Worm (Caenorhabditis elegans) whole organism, midembryonic: Measurements from ENCODE around the gene srh-99.

Experiments
- T22C8.4 ChIP-seq: fragments of 200-800 bp; sonication (Bioruptor generic); IDR thresholded peaks from 2 replicates; pipeline ENCODE4 v1.3.6; 2022; ENCODE audit warnings: missing genetic modification characterization, missing compliant biosample characterization
- cog-1 ChIP-seq: sonication (generic microtip); optimal IDR thresholded peaks from 2 replicates; lab custom pipeline; 2016; ENCODE audit warnings: missing genetic modification characterization, missing compliant biosample characterization
- flt-1 ChIP-seq: fragments of 200-800 bp; sonication (Bioruptor generic); IDR thresholded peaks from 2 replicates; pipeline ENCODE4 v1.3.6; 2022; ENCODE audit warnings: missing genetic modification characterization, missing compliant biosample characterization
- klf-2 ChIP-seq: fragments of 200-800 bp; sonication (Bioruptor generic); conservative IDR thresholded peaks from 2 replicates; pipeline ENCODE4 v1.3.6; 2022; ENCODE audit warnings: missing genetic modification reagents, missing genetic modification characterization, missing compliant biosample characterization
- med-1 ChIP-seq: sonication (generic microtip); optimal IDR thresholded peaks from 2 replicates; lab custom pipeline; 2017; ENCODE audit warnings: missing genetic modification characterization, mild to moderate bottlenecking, missing compliant biosample characterization, antibody characterized with exemption, missing genetic modification reagents; ENCODE audit not compliant: insufficient read depth
- ref-1 ChIP-seq: fragments of 200-800 bp; sonication (Bioruptor generic); conservative IDR thresholded peaks from 2 replicates; pipeline ENCODE4 v1.3.6; 2022; ENCODE audit warnings: missing genetic modification reagents, missing genetic modification characterization, missing compliant biosample characterization
- tab-1 ChIP-seq: fragments of 200-800 bp; sonication (Bioruptor generic); IDR thresholded peaks from 2 replicates; pipeline ENCODE4 v1.3.6; 2022; ENCODE audit warnings: missing genetic modification characterization, missing compliant biosample characterization
- ztf-23 ChIP-seq: fragments of 200-800 bp; sonication (Bioruptor generic); IDR thresholded peaks from 2 replicates; pipeline ENCODE4 v1.3.6; 2022; ENCODE audit warnings: missing genetic modification reagents, missing genetic modification characterization, missing compliant biosample characterization
- ztf-29 ChIP-seq: fragments of 200-800 bp; sonication (Bioruptor generic); IDR thresholded peaks from 2 replicates; pipeline ENCODE4 v1.3.6; 2022; ENCODE audit warnings: missing genetic modification reagents, missing genetic modification characterization, missing compliant biosample characterization

srh-99 gene

ce11 chrII:3681365-3682083 lies 34.8 kb downstream of the srh-99 start, which contains the start of gene F19B10.10:
F19B10.10 (minus strand) TSS chrII:3681415.
- TF ChIP-seq flt-1 (GFP tag; lab: Robert Waterston, UW): no peak
- TF ChIP-seq med-1 (GFP tag; lab: Kevin White, UChicago): no peak
- no peak for TF ChIP-seq ztf-29
- TF ChIP-seq klf-2 (GFP tag; lab: Robert Waterston, UW): no peak
- TF ChIP-seq T22C8.4 (GFP tag; lab: Robert Waterston, UW): no peak
- no peak for TF ChIP-seq ztf-23 (GFP tag; lab: Robert Waterston, UW)

- no peak for TF ChIP-seq ref-1
- TF ChIP-seq klf-2 (GFP tag; lab: Robert Waterston, UW): no peak
- no peak for TF ChIP-seq ztf-29
- TF ChIP-seq ztf-23 (GFP tag; lab: Robert Waterston, UW): no peak
- no peak for TF ChIP-seq med-1 (GFP tag; lab: Kevin White, UChicago)
- TF ChIP-seq flt-1 (GFP tag; lab: Robert Waterston, UW): no peak
- no peak for TF ChIP-seq cog-1
- no peak for TF ChIP-seq T22C8.4 (GFP tag; lab: Robert Waterston, UW)
- no peak for TF ChIP-seq tab-1 (GFP tag; lab: Robert Waterston, UW)
Measured at ce11 chrII:3680366-3680765, 36.0 kb downstream of the srh-99 start.

ce11 chrII:3678978-3679377 lies 37.4 kb downstream of the srh-99 start:
- TF ChIP-seq tab-1 (GFP tag; lab: Robert Waterston, UW): no peak
- no peak for TF ChIP-seq flt-1 (GFP tag; lab: Robert Waterston, UW)
- TF ChIP-seq klf-2 (GFP tag; lab: Robert Waterston, UW): no peak
- TF ChIP-seq cog-1: no peak
- no peak for TF ChIP-seq T22C8.4 (GFP tag; lab: Robert Waterston, UW)
- no peak for TF ChIP-seq ztf-23 (GFP tag; lab: Robert Waterston, UW)
- TF ChIP-seq med-1 (GFP tag; lab: Kevin White, UChicago): no peak
- no peak for TF ChIP-seq ztf-29
- no peak for TF ChIP-seq ref-1

- no peak for TF ChIP-seq flt-1 (GFP tag; lab: Robert Waterston, UW)
- no peak for TF ChIP-seq tab-1 (GFP tag; lab: Robert Waterston, UW)
- TF ChIP-seq med-1 (GFP tag; lab: Kevin White, UChicago): no peak
- TF ChIP-seq ztf-23 (GFP tag; lab: Robert Waterston, UW): no peak
- TF ChIP-seq klf-2 (GFP tag; lab: Robert Waterston, UW): no peak
- no peak for TF ChIP-seq cog-1
- TF ChIP-seq ref-1: no peak
- TF ChIP-seq ztf-29: no peak
- TF ChIP-seq T22C8.4 (GFP tag; lab: Robert Waterston, UW): no peak
Measured at ce11 chrII:3675176-3675575, 41.2 kb downstream of the srh-99 start, which contains the start of gene F19B10.2. F19B10.2 (plus strand) TSS chrII:3675476.

- TF ChIP-seq tab-1 (GFP tag; lab: Robert Waterston, UW): no peak
- TF ChIP-seq ztf-29: no peak
- no peak for TF ChIP-seq flt-1 (GFP tag; lab: Robert Waterston, UW)
- TF ChIP-seq T22C8.4 (GFP tag; lab: Robert Waterston, UW): no peak
- no peak for TF ChIP-seq ztf-23 (GFP tag; lab: Robert Waterston, UW)
- TF ChIP-seq ref-1: no peak
- TF ChIP-seq cog-1: no peak
- TF ChIP-seq klf-2 (GFP tag; lab: Robert Waterston, UW): no peak
- no peak for TF ChIP-seq med-1 (GFP tag; lab: Kevin White, UChicago)
Measured at ce11 chrII:3673493-3673892, 42.9 kb downstream of the srh-99 start, which contains the start of gene sea-1. sea-1 (minus strand) TSS chrII:3673593.

ce11 chrII:3670956-3671355 lies 45.4 kb downstream of the srh-99 start, which contains the start of gene srx-98:
srx-98 (minus strand) TSS chrII:3671056.
- TF ChIP-seq T22C8.4 (GFP tag; lab: Robert Waterston, UW): no peak

- TF ChIP-seq ztf-29: no peak
- no peak for TF ChIP-seq flt-1 (GFP tag; lab: Robert Waterston, UW)
- no peak for TF ChIP-seq ztf-23 (GFP tag; lab: Robert Waterston, UW)
- TF ChIP-seq klf-2 (GFP tag; lab: Robert Waterston, UW): no peak
- no peak for TF ChIP-seq med-1 (GFP tag; lab: Kevin White, UChicago)
- no peak for TF ChIP-seq tab-1 (GFP tag; lab: Robert Waterston, UW)
- no peak for TF ChIP-seq T22C8.4 (GFP tag; lab: Robert Waterston, UW)
- no peak for TF ChIP-seq ref-1
- TF ChIP-seq cog-1: no peak
Measured at ce11 chrII:3669315-3669714, 47.0 kb downstream of the srh-99 start, which contains the start of gene srx-97. srx-97 (minus strand) TSS chrII:3669415.

- TF ChIP-seq ref-1 (no peak), ztf-23 (GFP tag; lab: Robert Waterston, UW) (no peak)
Measured at ce11 chrII:3665181-3665580, 51.2 kb downstream of the srh-99 start.
